Worm (Caenorhabditis elegans) whole organism, L2 larva: ENCODE measurements around the gene C06A12.19.

ENCODE experiments used
- ama-1 ChIP-seq: fragments of 150-350 bp; optimal IDR thresholded peaks from 2 replicates; lab custom pipeline; 2018; ENCODE audit warnings: inconsistent platforms
- crh-2 ChIP-seq: sonication (generic microtip); optimal IDR thresholded peaks from 2 replicates; lab custom pipeline; 2017; ENCODE audit warnings: missing biosample characterization, missing genetic modification characterization
- egl-27 ChIP-seq: sonication (generic microtip); optimal IDR thresholded peaks from 3 replicates; lab custom pipeline; 2017; ENCODE audit warnings: missing biosample characterization, missing genetic modification reagents, missing genetic modification characterization
- elt-1 ChIP-seq: fragments of 150-350 bp; optimal IDR thresholded peaks from 2 replicates; lab custom pipeline; 2014; ENCODE audit warnings: missing biosample characterization, missing genetic modification characterization
- elt-3 ChIP-seq: sonication (generic microtip); optimal IDR thresholded peaks from 2 replicates; lab custom pipeline; 2017; ENCODE audit warnings: missing biosample characterization, missing genetic modification characterization
- lin-13 ChIP-seq: fragments of 150-350 bp; optimal IDR thresholded peaks from 2 replicates; lab custom pipeline; 2014; ENCODE audit warnings: missing biosample characterization, missing genetic modification reagents, missing genetic modification characterization
- lsy-2 ChIP-seq, 2 experiments: fragments of 150-350 bp in 1 of 2; sonication (generic microtip) in 1 of 2; optimal IDR thresholded peaks; 2 replicates each; lab custom pipeline; 2014 to 2017; ENCODE audit warnings: missing biosample characterization in 2 of 2, missing genetic modification characterization in 2 of 2
- mab-5 ChIP-seq: fragments of 150-350 bp; optimal IDR thresholded peaks from 2 replicates; lab custom pipeline; 2014; ENCODE audit warnings: missing biosample characterization, missing genetic modification characterization
- nhr-11 ChIP-seq: fragments of 150-350 bp; optimal IDR thresholded peaks from 2 replicates; lab custom pipeline; 2014; ENCODE audit warnings: missing biosample characterization, missing genetic modification characterization
- nhr-12 ChIP-seq: fragments of 150-350 bp; optimal IDR thresholded peaks from 2 replicates; lab custom pipeline; 2014; ENCODE audit warnings: missing biosample characterization, missing genetic modification characterization
- nhr-237 ChIP-seq: fragments of 150-350 bp; optimal IDR thresholded peaks from 2 replicates; lab custom pipeline; 2014; ENCODE audit warnings: missing biosample characterization, missing genetic modification characterization
- snpc-4 ChIP-seq: fragments of 150-350 bp; optimal IDR thresholded peaks from 2 replicates; lab custom pipeline; 2014; ENCODE audit warnings: missing biosample characterization, missing genetic modification characterization
- zag-1 ChIP-seq: fragments of 150-350 bp; optimal IDR thresholded peaks from 2 replicates; lab custom pipeline; 2014; ENCODE audit warnings: missing biosample characterization, missing genetic modification characterization
- ztf-11 ChIP-seq: sonication (generic microtip); optimal IDR thresholded peaks from 2 replicates; lab custom pipeline; 2017; ENCODE audit warnings: missing biosample characterization, missing genetic modification characterization

DNA sequence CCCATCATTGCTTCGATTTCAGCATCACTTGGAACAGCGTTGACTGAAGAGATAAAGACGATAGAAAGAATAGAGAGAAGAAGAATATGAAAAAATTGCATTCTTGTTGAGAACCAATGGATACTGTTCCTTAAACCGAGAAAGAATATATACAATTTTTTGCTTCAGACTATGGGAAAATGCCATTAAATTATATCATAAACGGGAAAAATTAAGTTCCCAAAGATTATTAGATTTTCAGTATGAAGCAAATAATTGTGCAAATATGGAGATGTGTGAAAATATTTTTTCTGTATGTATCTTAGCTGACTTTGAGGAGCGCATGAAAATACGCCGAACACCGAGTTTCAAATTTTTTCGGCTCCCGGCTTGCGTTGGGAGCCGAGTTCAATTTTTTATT, 32.4 kb downstream of the C06A12.19 start, which contains the start of gene T02D1.9:
- no peak for TF ChIP-seq mab-5 (tag; lab: Kevin White, UChicago)
- TF ChIP-seq nhr-11 (tag; lab: Kevin White, UChicago): no peak
- TF ChIP-seq zag-1 (tag; lab: Kevin White, UChicago): no peak
- TF ChIP-seq lsy-2 (tag; optimal IDR thresholded peaks at IDR 0.05; lab: Kevin White, UChicago): no peak
- TF ChIP-seq elt-3: no peak
- TF ChIP-seq elt-1 (tag; lab: Kevin White, UChicago): no peak
- no peak for TF ChIP-seq nhr-237 (tag; lab: Kevin White, UChicago)
- no peak for TF ChIP-seq snpc-4
- no peak for TF ChIP-seq egl-27 (tag; lab: Kevin White, UChicago)
- TF ChIP-seq ztf-11 (tag; lab: Kevin White, UChicago): no peak
- TF ChIP-seq lin-13: no peak
- no peak for TF ChIP-seq nhr-12
- TF ChIP-seq crh-2 (tag; lab: Kevin White, UChicago): no peak
- TF ChIP-seq ama-1 (lab: Kevin White, UChicago): no peak
